Fruit fly (Drosophila melanogaster): ENCODE data around the gene CG31922.

Gene CG31922

dm6 chr2L:1144371-1145360 lies 25.3 kb upstream of the CG31922 start (continued):
- peak; percentile 69 for TF ChIP-seq CG3032 (tag; optimal IDR thresholded peaks at IDR 0.05)
- no peak for TF ChIP-seq CG6808 (GFP tag; optimal IDR thresholded peaks at IDR 0.05)
- TF ChIP-seq Gug (GFP tag; IDR thresholded peaks at IDR 0.05), result no peak
- no peak for TF ChIP-seq ss (GFP tag; optimal IDR thresholded peaks at IDR 0.05)
- peak; percentile 74 for TF ChIP-seq CG34406 (GFP tag; optimal IDR thresholded peaks at IDR 0.05)
- TF ChIP-seq acj6 (GFP tag; optimal IDR thresholded peaks at IDR 0.05), result peak; percentile 79
- TF ChIP-seq dac (GFP tag; optimal IDR thresholded peaks at IDR 0.05), result no peak
- TF ChIP-seq CG6163 (GFP tag; IDR thresholded peaks at IDR 0.05), result peak; percentile 73
- TF ChIP-seq eg (GFP tag; IDR thresholded peaks at IDR 0.05), result peak; percentile 57; the same call in 2 of the 3 replicates
- TF ChIP-seq CG4318 (GFP tag; optimal IDR thresholded peaks at IDR 0.05), result no peak
- TF ChIP-seq Sox15 (GFP tag; optimal IDR thresholded peaks at IDR 0.05), result peak; percentile 49
- TF ChIP-seq topi (GFP tag; optimal IDR thresholded peaks at IDR 0.05), result peak; percentile 91
- peak; percentile 78 for TF ChIP-seq CG3919 (GFP tag; optimal IDR thresholded peaks at IDR 0.05)
- peak; percentile 74 for TF ChIP-seq CG6792 (GFP tag; optimal IDR thresholded peaks at IDR 0.05)
- TF ChIP-seq Hr38 (GFP tag; optimal IDR thresholded peaks at IDR 0.05), result no peak
- peak; percentile 70 for TF ChIP-seq dsx (GFP tag; optimal IDR thresholded peaks at IDR 0.05; ENCODE audit: poor library complexity, severe bottlenecking)
- peak in 1 of 2 experiments; percentile 2 for TF ChIP-seq salr (GFP tag; optimal IDR thresholded peaks at IDR 0.05)
- TF ChIP-seq CG32006 (GFP tag; optimal IDR thresholded peaks at IDR 0.05), result peak; percentile 61
- TF ChIP-seq vri (GFP tag; optimal IDR thresholded peaks at IDR 0.05), result peak; percentile 99
- peak; percentile 81 for TF ChIP-seq Eip75B (GFP tag; optimal IDR thresholded peaks at IDR 0.05)
- TF ChIP-seq Eip78C (GFP tag), result peak; percentile 93
- TF ChIP-seq Ets21C (GFP tag; optimal IDR thresholded peaks at IDR 0.05), result peak; percentile 89
- TF ChIP-seq Sox102F (GFP tag; optimal IDR thresholded peaks at IDR 0.05), result peak; percentile 91
- TF ChIP-seq CG9139 (GFP tag; optimal IDR thresholded peaks at IDR 0.05), result no peak
- TF ChIP-seq OdsH (GFP tag; optimal IDR thresholded peaks at IDR 0.05), result peak; percentile 82
- peak; percentile 93 for TF ChIP-seq CG31627 (GFP tag; optimal IDR thresholded peaks at IDR 0.05)

- TF ChIP-seq CG1621 (tag; optimal IDR thresholded peaks at IDR 0.05) (peak; percentile 95), CG8119 (GFP tag; IDR thresholded peaks at IDR 0.05) (no peak), CG34406 (GFP tag; optimal IDR thresholded peaks at IDR 0.05) (no peak)
These were observed 22.3 kb upstream of the CG31922 start for dm6 chr2L:1147656-1148055.

dm6 chr2L:1150554-1150953 lies 19.4 kb upstream of the CG31922 start, which contains the start of the genes Tfb4 and Vps29:
Tfb4 (minus strand) TSS chr2L:1150677.
Vps29 (plus strand) TSS chr2L:1150766.
- TF ChIP-seq OdsH (GFP tag; optimal IDR thresholded peaks at IDR 0.05) (no peak), CG11762 (GFP tag; optimal IDR thresholded peaks at IDR 0.05; ENCODE audit: insufficient read depth) (no peak), Hr39 (GFP tag; optimal IDR thresholded peaks at IDR 0.05) (no peak), lz (GFP tag; optimal IDR thresholded peaks at IDR 0.05) (peak; percentile 42), CG11294 (GFP tag; IDR thresholded peaks at IDR 0.05) (no peak), CG8319 (GFP tag; optimal IDR thresholded peaks at IDR 0.05) (no peak), Ets96B (tag; optimal IDR thresholded peaks at IDR 0.05) (no peak), CG4318 (GFP tag; optimal IDR thresholded peaks at IDR 0.05) (no peak), CG6163 (GFP tag; IDR thresholded peaks at IDR 0.05) (peak; percentile 78), CG31627 (GFP tag; optimal IDR thresholded peaks at IDR 0.05) (peak; percentile 48), acj6 (GFP tag; optimal IDR thresholded peaks at IDR 0.05) (no peak), Smox (GFP tag; optimal IDR thresholded peaks at IDR 0.05) (no peak), eg (GFP tag; IDR thresholded peaks at IDR 0.05) (peak; percentile 58; the same call in 2 of the 3 replicates), topi (GFP tag; optimal IDR thresholded peaks at IDR 0.05) (no peak), fd59A (GFP tag; optimal IDR thresholded peaks at IDR 0.05) (no peak), Sox14 (GFP tag; optimal IDR thresholded peaks at IDR 0.05) (no peak), CG1621 (tag; optimal IDR thresholded peaks at IDR 0.05) (no peak), Sox15 (GFP tag; optimal IDR thresholded peaks at IDR 0.05) (no peak), CG34406 (GFP tag; optimal IDR thresholded peaks at IDR 0.05) (no peak), CG9139 (GFP tag; optimal IDR thresholded peaks at IDR 0.05) (no peak), CG3032 (tag; optimal IDR thresholded peaks at IDR 0.05) (peak; percentile 31), dsx (GFP tag; optimal IDR thresholded peaks at IDR 0.05; ENCODE audit: poor library complexity, severe bottlenecking) (no peak), CG3919 (GFP tag; optimal IDR thresholded peaks at IDR 0.05) (no peak), cyc (GFP tag; optimal IDR thresholded peaks at IDR 0.05) (no peak), esn (GFP tag; optimal IDR thresholded peaks at IDR 0.05) (peak; percentile 70), CG15336 (GFP tag; IDR thresholded peaks at IDR 0.05) (no peak; the same call in 1 of the 2 replicates), Gug (GFP tag; IDR thresholded peaks at IDR 0.05) (no peak), net (GFP tag; optimal IDR thresholded peaks at IDR 0.05) (no peak), ss (GFP tag; optimal IDR thresholded peaks at IDR 0.05) (no peak), CG8119 (GFP tag; IDR thresholded peaks at IDR 0.05) (no peak), Eip75B (GFP tag; optimal IDR thresholded peaks at IDR 0.05) (no peak), dac (GFP tag; optimal IDR thresholded peaks at IDR 0.05) (no peak)
